Worm (Caenorhabditis elegans) whole organism, midembryonic: Measurements from ENCODE around the gene spr-2.

Source experiments
- T22C8.4 ChIP-seq: fragments of 200-800 bp; sonication (Bioruptor generic); IDR thresholded peaks from 2 replicates; pipeline ENCODE4 v1.3.6; 2022; ENCODE audit warnings: missing genetic modification characterization, missing compliant biosample characterization
- cog-1 ChIP-seq: sonication (generic microtip); optimal IDR thresholded peaks from 2 replicates; lab custom pipeline; 2016; ENCODE audit warnings: missing genetic modification characterization, missing compliant biosample characterization
- flt-1 ChIP-seq: fragments of 200-800 bp; sonication (Bioruptor generic); IDR thresholded peaks from 2 replicates; pipeline ENCODE4 v1.3.6; 2022; ENCODE audit warnings: missing genetic modification characterization, missing compliant biosample characterization
- klf-2 ChIP-seq: fragments of 200-800 bp; sonication (Bioruptor generic); conservative IDR thresholded peaks from 2 replicates; pipeline ENCODE4 v1.3.6; 2022; ENCODE audit warnings: missing genetic modification reagents, missing genetic modification characterization, missing compliant biosample characterization
- med-1 ChIP-seq: sonication (generic microtip); optimal IDR thresholded peaks from 2 replicates; lab custom pipeline; 2017; ENCODE audit warnings: missing genetic modification characterization, mild to moderate bottlenecking, missing compliant biosample characterization, antibody characterized with exemption, missing genetic modification reagents; ENCODE audit not compliant: insufficient read depth
- ref-1 ChIP-seq: fragments of 200-800 bp; sonication (Bioruptor generic); conservative IDR thresholded peaks from 2 replicates; pipeline ENCODE4 v1.3.6; 2022; ENCODE audit warnings: missing genetic modification reagents, missing genetic modification characterization, missing compliant biosample characterization
- tab-1 ChIP-seq: fragments of 200-800 bp; sonication (Bioruptor generic); IDR thresholded peaks from 2 replicates; pipeline ENCODE4 v1.3.6; 2022; ENCODE audit warnings: missing genetic modification characterization, missing compliant biosample characterization
- ztf-23 ChIP-seq: fragments of 200-800 bp; sonication (Bioruptor generic); IDR thresholded peaks from 2 replicates; pipeline ENCODE4 v1.3.6; 2022; ENCODE audit warnings: missing genetic modification reagents, missing genetic modification characterization, missing compliant biosample characterization
- ztf-29 ChIP-seq: fragments of 200-800 bp; sonication (Bioruptor generic); IDR thresholded peaks from 2 replicates; pipeline ENCODE4 v1.3.6; 2022; ENCODE audit warnings: missing genetic modification reagents, missing genetic modification characterization, missing compliant biosample characterization

Gene spr-2

DNA sequence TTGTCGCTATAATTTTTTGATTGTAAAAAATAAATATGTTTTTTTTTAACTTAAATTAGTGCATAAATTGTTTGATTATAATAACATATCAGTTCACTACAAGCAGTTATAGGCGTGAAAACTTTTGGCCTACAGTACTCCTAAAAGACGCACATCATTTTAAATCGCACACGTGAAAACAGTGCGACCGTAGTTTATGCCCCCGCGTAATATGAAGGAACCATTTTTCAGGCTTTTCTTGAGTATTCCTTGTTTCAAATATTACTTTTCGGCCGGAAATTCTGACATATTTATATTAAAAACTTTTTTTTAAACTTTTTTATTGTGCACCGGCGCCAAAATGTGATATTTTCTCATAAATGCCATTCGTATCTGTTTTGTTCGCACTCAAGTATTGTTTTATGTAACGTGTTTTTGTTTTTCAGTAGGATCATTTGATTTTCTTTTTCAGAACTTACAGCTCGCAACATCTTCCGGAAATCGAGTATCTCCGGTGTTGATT, 2.7 kb upstream of the spr-2 start, which contains the start of gene oma-1:
TSS of gene oma-1 (plus strand) at position 452 of the 502 bp plus-strand sequence.
- no peak for TF ChIP-seq flt-1
- TF ChIP-seq klf-2 (GFP tag; lab: Robert Waterston, UW), result no peak
- TF ChIP-seq ztf-29, result no peak
- no peak for TF ChIP-seq cog-1 (tag; lab: Kevin White, UChicago)
- no peak for TF ChIP-seq ref-1 (GFP tag; lab: Robert Waterston, UW)
- no peak for TF ChIP-seq med-1
- no peak for TF ChIP-seq ztf-23 (GFP tag; lab: Robert Waterston, UW)
- no peak for TF ChIP-seq T22C8.4 (GFP tag; lab: Robert Waterston, UW)
- TF ChIP-seq tab-1, result no peak

- no peak for TF ChIP-seq cog-1 (tag; lab: Kevin White, UChicago)
- TF ChIP-seq med-1, result no peak
- TF ChIP-seq ref-1 (GFP tag; lab: Robert Waterston, UW), result no peak
- no peak for TF ChIP-seq T22C8.4 (GFP tag; lab: Robert Waterston, UW)
- TF ChIP-seq flt-1, result no peak
- TF ChIP-seq tab-1, result no peak
- TF ChIP-seq ztf-23 (GFP tag; lab: Robert Waterston, UW), result no peak
- no peak for TF ChIP-seq ztf-29
- TF ChIP-seq klf-2 (GFP tag; lab: Robert Waterston, UW), result no peak
These were observed 1.3 kb downstream of the spr-2 start, which contains the start of gene C27B7.2 for ce11 chrIV:8892558-8892957. C27B7.2 (plus strand) TSS chrIV:8892858.

- TF ChIP-seq T22C8.4 (GFP tag; lab: Robert Waterston, UW) (no peak), flt-1 (no peak), tab-1 (no peak), cog-1 (tag; lab: Kevin White, UChicago) (no peak), ref-1 (GFP tag; lab: Robert Waterston, UW) (no peak), med-1 (no peak), ztf-29 (no peak), ztf-23 (GFP tag; lab: Robert Waterston, UW) (no peak), klf-2 (GFP tag; lab: Robert Waterston, UW) (no peak)
These were observed 2.5 kb downstream of the spr-2 start, which contains the start of gene rad-54.L2 for ce11 chrIV:8893746-8894145. rad-54.L2 (plus strand) TSS chrIV:8894077.

DNA sequence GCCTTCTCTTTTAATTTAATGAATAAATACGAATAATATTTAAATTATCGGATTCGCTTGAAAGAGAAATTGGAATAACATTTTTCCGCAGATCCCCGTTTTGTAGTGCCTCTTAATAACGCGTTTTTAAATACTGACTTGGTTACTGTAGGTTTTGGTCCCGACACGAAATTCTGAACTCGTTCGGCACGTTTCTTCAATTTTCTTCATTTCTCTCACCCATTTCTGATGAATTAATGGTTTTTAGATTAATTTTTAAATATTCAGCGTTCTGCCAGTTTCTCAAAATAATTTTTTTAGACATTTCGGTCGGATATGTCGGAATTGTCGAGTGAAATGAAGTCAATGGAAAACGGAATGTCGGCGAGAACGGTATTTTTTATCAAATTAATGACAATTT, 10.1 kb downstream of the spr-2 start, which contains the start of gene C27B7.5:
TSS of gene C27B7.5 (plus strand) at position 301 of the 400 bp plus-strand sequence.
- TF ChIP-seq ref-1 (GFP tag; lab: Robert Waterston, UW) (no peak), ztf-29 (no peak), klf-2 (GFP tag; lab: Robert Waterston, UW) (no peak), tab-1 (no peak), T22C8.4 (GFP tag; lab: Robert Waterston, UW) (no peak), med-1 (no peak), cog-1 (tag; lab: Kevin White, UChicago) (no peak), flt-1 (no peak), ztf-23 (GFP tag; lab: Robert Waterston, UW) (no peak)

ce11 chrIV:8906164-8906563, 14.9 kb downstream of the spr-2 start, which contains the start of gene C27B7.6:
C27B7.6 (minus strand) TSS chrIV:8906345.
- TF ChIP-seq ztf-29 (no peak), ref-1 (GFP tag; lab: Robert Waterston, UW) (no peak), flt-1 (no peak), tab-1 (no peak), cog-1 (tag; lab: Kevin White, UChicago) (no peak), klf-2 (GFP tag; lab: Robert Waterston, UW) (no peak), med-1 (no peak), ztf-23 (GFP tag; lab: Robert Waterston, UW) (no peak), T22C8.4 (GFP tag; lab: Robert Waterston, UW) (no peak)

ce11 chrIV:8906743-8907142, 15.5 kb downstream of the spr-2 start, which contains the start of gene C27B7.7:
C27B7.7 (plus strand) TSS chrIV:8907043.
- no peak for TF ChIP-seq ref-1 (GFP tag; lab: Robert Waterston, UW)
- TF ChIP-seq med-1, result no peak
- TF ChIP-seq ztf-29, result no peak
- TF ChIP-seq tab-1, result no peak
- TF ChIP-seq T22C8.4 (GFP tag; lab: Robert Waterston, UW), result no peak
- TF ChIP-seq flt-1, result no peak
- no peak for TF ChIP-seq cog-1 (tag; lab: Kevin White, UChicago)
- no peak for TF ChIP-seq klf-2 (GFP tag; lab: Robert Waterston, UW)
- TF ChIP-seq ztf-23 (GFP tag; lab: Robert Waterston, UW), result no peak

- TF ChIP-seq T22C8.4 (GFP tag; lab: Robert Waterston, UW) (no peak), ztf-23 (GFP tag; lab: Robert Waterston, UW) (no peak), med-1 (no peak), ztf-29 (no peak), tab-1 (no peak), ref-1 (GFP tag; lab: Robert Waterston, UW) (no peak), cog-1 (tag; lab: Kevin White, UChicago) (no peak), klf-2 (GFP tag; lab: Robert Waterston, UW) (no peak), flt-1 (no peak)
These were observed 22.9 kb downstream of the spr-2 start for ce11 chrIV:8914187-8914586.

DNA sequence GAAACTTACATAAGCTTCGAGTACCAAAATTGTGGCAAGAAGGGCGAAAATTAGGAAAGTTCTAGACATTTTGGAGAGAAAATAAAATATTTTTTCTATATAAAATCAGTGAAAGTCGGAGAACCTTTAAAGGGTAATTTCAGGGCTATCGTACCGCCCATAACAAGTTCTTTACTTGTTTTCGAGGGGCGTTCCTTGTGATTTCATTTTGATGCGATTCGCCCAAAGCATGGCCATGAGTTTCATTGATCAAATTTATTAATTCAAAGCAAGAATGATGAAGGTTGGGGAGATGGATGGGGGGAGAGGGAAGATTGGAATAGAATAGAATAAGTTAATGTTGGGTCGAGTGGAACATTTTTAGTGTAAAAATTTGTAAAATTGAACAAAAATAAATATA, 24.7 kb downstream of the spr-2 start, which contains the start of gene C27B7.9:
TSS of gene C27B7.9 (minus strand) at position 101 of the 400 bp plus-strand sequence.
- TF ChIP-seq ztf-23 (GFP tag; lab: Robert Waterston, UW), result no peak
- TF ChIP-seq flt-1, result no peak
- TF ChIP-seq klf-2 (GFP tag; lab: Robert Waterston, UW), result no peak
- no peak for TF ChIP-seq ztf-29
- no peak for TF ChIP-seq ref-1 (GFP tag; lab: Robert Waterston, UW)
- TF ChIP-seq T22C8.4 (GFP tag; lab: Robert Waterston, UW), result no peak
- TF ChIP-seq med-1, result no peak
- no peak for TF ChIP-seq cog-1 (tag; lab: Kevin White, UChicago)
- no peak for TF ChIP-seq tab-1

ce11 chrIV:8918790-8919189, 27.5 kb downstream of the spr-2 start, which contains the start of gene rap-1:
rap-1 (minus strand) TSS chrIV:8918890.
- no peak for TF ChIP-seq ref-1 (GFP tag; lab: Robert Waterston, UW)
- TF ChIP-seq cog-1 (tag; lab: Kevin White, UChicago), result no peak
- no peak for TF ChIP-seq flt-1
- TF ChIP-seq tab-1, result no peak
- no peak for TF ChIP-seq ztf-23 (GFP tag; lab: Robert Waterston, UW)
- no peak for TF ChIP-seq T22C8.4 (GFP tag; lab: Robert Waterston, UW)
- TF ChIP-seq med-1, result no peak
